Fruit fly (Drosophila melanogaster) whole organism, embryonic: ENCODE results near the gene dhd.

Experiments
- CG11085 ChIP-seq: fragments of 200-800 bp; sonication (Bioruptor generic); IDR thresholded peaks from 2 replicates; pipeline ENCODE4 v1.3.6; 2022; ENCODE audit warnings: missing biosample characterization, missing genetic modification characterization
- CG17829 ChIP-seq: fragments of 200-800 bp; optimal IDR thresholded peaks from 2 replicates; lab custom pipeline; 2019; ENCODE audit warnings: missing biosample characterization, mild to moderate bottlenecking, missing genetic modification characterization, moderate library complexity
- CG6689 ChIP-seq: fragments of 200-800 bp; sonication (Bioruptor generic); IDR thresholded peaks from 2 replicates; pipeline ENCODE4 v1.3.6; 2022; ENCODE audit warnings: missing biosample characterization, missing genetic modification characterization
- HmgZ ChIP-seq: fragments of 200-800 bp; sonication (Bioruptor generic); optimal IDR thresholded peaks from 2 replicates; lab custom pipeline; 2018; ENCODE audit warnings: missing biosample characterization, mild to moderate bottlenecking, missing genetic modification characterization
- Mrtf ChIP-seq: fragments of 200-800 bp; sonication (Bioruptor generic); IDR thresholded peaks from 3 replicates; pipeline ENCODE4 v1.3.6; 2022; ENCODE audit warnings: missing biosample characterization, missing genetic modification characterization
- ase ChIP-seq: fragments of 200-800 bp; sonication (Bioruptor generic); IDR thresholded peaks from 3 replicates; pipeline ENCODE4 v1.3.6; 2022; ENCODE audit warnings: missing biosample characterization, missing genetic modification characterization
- az2 ChIP-seq: fragments of 200-800 bp; sonication (Bioruptor generic); optimal IDR thresholded peaks from 3 replicates; lab custom pipeline; 2016; ENCODE audit warnings: missing biosample characterization, missing genetic modification characterization
- chm ChIP-seq: fragments of 200-800 bp; sonication (Bioruptor generic); IDR thresholded peaks from 2 replicates; pipeline ENCODE4 v1.3.6; 2022; ENCODE audit warnings: missing biosample characterization, missing genetic modification characterization
- fd3F ChIP-seq: fragments of 200-800 bp; sonication (Bioruptor generic); optimal IDR thresholded peaks from 2 replicates; lab custom pipeline; 2018; ENCODE audit warnings: missing biosample characterization, mild to moderate bottlenecking, missing genetic modification characterization, moderate library complexity
- kah ChIP-seq: fragments of 200-800 bp; sonication (Bioruptor generic); optimal IDR thresholded peaks from 2 replicates; lab custom pipeline; 2018; ENCODE audit warnings: missing biosample characterization, mild to moderate bottlenecking, missing genetic modification characterization
- seq ChIP-seq: fragments of 200-800 bp; sonication (Bioruptor generic); IDR thresholded peaks from 2 replicates; pipeline ENCODE4 v1.3.6; 2022; ENCODE audit warnings: missing biosample characterization, missing genetic modification characterization
- so ChIP-seq: fragments of 200-800 bp; sonication (Bioruptor generic); IDR thresholded peaks from 3 replicates; pipeline ENCODE4 v1.3.6; 2022; ENCODE audit warnings: missing biosample characterization, missing genetic modification characterization
- tll ChIP-seq, 2 experiments: fragments of 200-800 bp in 1 of 2; fragments of >200 bp in 1 of 2; sonication (Bioruptor generic) in 1 of 2; optimal IDR thresholded peaks; 2 replicates each; lab custom pipeline; 2017 to 2019; ENCODE audit warnings: missing biosample characterization in 2 of 2, missing genetic modification characterization in 2 of 2, mild to moderate bottlenecking in 1 of 2, moderate library complexity in 1 of 2

- no peak for TF ChIP-seq CG11085 (GFP tag; lab: Robert Waterston, UW)
- TF ChIP-seq HmgZ (tag; lab: Kevin White, UChicago): no peak
- no peak for TF ChIP-seq kah (GFP tag; lab: Kevin White, UChicago)
- TF ChIP-seq so (GFP tag; lab: Robert Waterston, UW): no peak
- no peak for TF ChIP-seq ase (GFP tag; lab: Robert Waterston, UW)
- no peak for TF ChIP-seq CG6689 (GFP tag; lab: Robert Waterston, UW)
- TF ChIP-seq chm (GFP tag; lab: Robert Waterston, UW): no peak
- TF ChIP-seq seq (GFP tag; lab: Robert Waterston, UW): no peak
- no peak for TF ChIP-seq az2 (GFP tag; lab: Kevin White, UChicago)
- TF ChIP-seq CG17829 (tag; lab: Kevin White, UChicago): no peak
- no peak for TF ChIP-seq fd3F (GFP tag; lab: Kevin White, UChicago)
- no peak for TF ChIP-seq Mrtf (GFP tag; lab: Robert Waterston, UW)
- TF ChIP-seq tll (GFP tag; optimal IDR thresholded peaks at IDR 0.05; lab: Kevin White, UChicago): no peak
These were observed 46.8 kb downstream of the dhd start for dm6 chrX:5358813-5359212.
